Fruit fly (Drosophila melanogaster): ENCODE results near the gene Ahcy.
A peak's percentile ranks its signal among the peaks of the same experiment; 100 is the strongest.

The Ahcy gene

dm6 chrX:15462436-15462857, 12.4 kb downstream of the Ahcy start, which contains the start of the genes shtd, CG6294 and CG6299 (continued):
- TF ChIP-seq CG9817 (tag; optimal IDR thresholded peaks at IDR 0.05), result peak; percentile 8
- TF ChIP-seq Mes4 (GFP tag; optimal IDR thresholded peaks at IDR 0.05), result no peak
- no peak for TF ChIP-seq gce (GFP tag; IDR thresholded peaks at IDR 0.05)
- TF ChIP-seq HLH3B (GFP tag; IDR thresholded peaks at IDR 0.05), result no peak
- TF ChIP-seq slp2 (GFP tag; optimal IDR thresholded peaks at IDR 0.05), result no peak
- TF ChIP-seq pum (GFP tag; optimal IDR thresholded peaks at IDR 0.05), result no peak
- peak; percentile 58 for TF ChIP-seq Nf-YC (tag; optimal IDR thresholded peaks at IDR 0.05)
- TF ChIP-seq CG34224 (GFP tag; IDR thresholded peaks at IDR 0.05; ENCODE audit: partially characterized antibody), result peak; percentile 96
- no peak for TF ChIP-seq tx (GFP tag; optimal IDR thresholded peaks at IDR 0.05)
- peak; percentile 53 for TF ChIP-seq HmgZ (tag; optimal IDR thresholded peaks at IDR 0.05)
- TF ChIP-seq usp (GFP tag; optimal IDR thresholded peaks at IDR 0.05), result no peak
- no peak for TF ChIP-seq Hmx (GFP tag; optimal IDR thresholded peaks at IDR 0.05)
- TF ChIP-seq CG4820 (GFP tag; optimal IDR thresholded peaks at IDR 0.05), result no peak
- peak; percentile 86 for TF ChIP-seq unc-4 (GFP tag; IDR thresholded peaks at IDR 0.05; ENCODE audit: partially characterized antibody)
- TF ChIP-seq sim (GFP tag; IDR thresholded peaks at IDR 0.05), result no peak
- no peak for TF ChIP-seq sc (optimal IDR thresholded peaks at IDR 0.05)
- no peak for TF ChIP-seq sc (GFP tag; optimal IDR thresholded peaks at IDR 0.05)
- no peak for TF ChIP-seq nau (GFP tag; optimal IDR thresholded peaks at IDR 0.05)
- TF ChIP-seq CG18262 (tag; optimal IDR thresholded peaks at IDR 0.05), result no peak
- no peak for TF ChIP-seq ttk (GFP tag; IDR thresholded peaks at IDR 0.05)
- TF ChIP-seq CG14441 (GFP tag; IDR thresholded peaks at IDR 0.05), result no peak
- TF ChIP-seq CG30403 (GFP tag; optimal IDR thresholded peaks at IDR 0.05), result peak; percentile 34
- TF ChIP-seq Dfd (GFP tag; optimal IDR thresholded peaks at IDR 0.05), result no peak
- peak; percentile 94 for TF ChIP-seq CG15514 (GFP tag; optimal IDR thresholded peaks at IDR 0.05)
- peak; percentile 26 for TF ChIP-seq CrebB (tag; optimal IDR thresholded peaks at IDR 0.05)
- no peak for TF ChIP-seq da (GFP tag; optimal IDR thresholded peaks at IDR 0.05)
- no peak for TF ChIP-seq Chrac-16 (GFP tag; optimal IDR thresholded peaks at IDR 0.05)
- TF ChIP-seq CG17359 (tag; optimal IDR thresholded peaks at IDR 0.05), result no peak
- TF ChIP-seq CG16815 (GFP tag; optimal IDR thresholded peaks at IDR 0.05), result no peak
- no peak for TF ChIP-seq chif (GFP tag; optimal IDR thresholded peaks at IDR 0.05)
- no peak for TF ChIP-seq Hand (GFP tag; optimal IDR thresholded peaks at IDR 0.05)
- TF ChIP-seq mam (GFP tag; optimal IDR thresholded peaks at IDR 0.05), result peak; percentile 4
- peak; percentile 8 for TF ChIP-seq Dip3 (GFP tag; optimal IDR thresholded peaks at IDR 0.05)
- peak; percentile 96 for TF ChIP-seq sna (GFP tag; IDR thresholded peaks at IDR 0.05; ENCODE audit: partially characterized antibody)
- no peak for TF ChIP-seq maf-S (GFP tag; optimal IDR thresholded peaks at IDR 0.05)
- TF ChIP-seq Sry-δ (GFP tag; optimal IDR thresholded peaks at IDR 0.05), result peak; percentile 79
- no peak for TF ChIP-seq CG5180 (GFP tag; optimal IDR thresholded peaks at IDR 0.05)
- TF ChIP-seq CG15601 (tag; optimal IDR thresholded peaks at IDR 0.05), result no peak
- TF ChIP-seq Camta (GFP tag; optimal IDR thresholded peaks at IDR 0.05), result no peak
- TF ChIP-seq CG1024 (GFP tag; IDR thresholded peaks at IDR 0.05), result no peak
- no peak for TF ChIP-seq org-1 (GFP tag; optimal IDR thresholded peaks at IDR 0.05)
- TF ChIP-seq CG7987 (GFP tag; optimal IDR thresholded peaks at IDR 0.05), result no peak
- peak; percentile 42 for TF ChIP-seq CG10267 (tag; optimal IDR thresholded peaks at IDR 0.05)
- TF ChIP-seq onecut (GFP tag; IDR thresholded peaks at IDR 0.05), result no peak
- TF ChIP-seq CG11504 (tag; optimal IDR thresholded peaks at IDR 0.05), result no peak
- no peak for TF ChIP-seq lab (GFP tag; optimal IDR thresholded peaks at IDR 0.05)
- no peak for TF ChIP-seq CG7928 (GFP tag; optimal IDR thresholded peaks at IDR 0.05)
- TF ChIP-seq Dip2 (GFP tag; IDR thresholded peaks at IDR 0.05), result no peak
- no peak for TF ChIP-seq CG16863 (GFP tag; optimal IDR thresholded peaks at IDR 0.05)
- no peak for TF ChIP-seq croc (GFP tag; conservative IDR thresholded peaks at IDR 0.05)
- no peak for TF ChIP-seq crol (GFP tag; IDR thresholded peaks at IDR 0.05)
- no peak for TF ChIP-seq tll (GFP tag; optimal IDR thresholded peaks at IDR 0.05)
